Fruit fly (Drosophila melanogaster): ENCODE measurements around the gene Asator.

dm6 chr4:443592-444257, 45.1 kb downstream of the Asator start, which contains the start of gene lgs:
- no peak for TF ChIP-seq CG6808 (GFP tag; optimal IDR thresholded peaks at IDR 0.05)
- TF ChIP-seq cyc (GFP tag; optimal IDR thresholded peaks at IDR 0.05): peak; percentile 23
- no peak for TF ChIP-seq fkh (GFP tag; optimal IDR thresholded peaks at IDR 0.05)
- TF ChIP-seq Sox15 (GFP tag; optimal IDR thresholded peaks at IDR 0.05): no peak
- no peak for TF ChIP-seq CG11902 (GFP tag; optimal IDR thresholded peaks at IDR 0.05)
- TF ChIP-seq Sox14 (GFP tag; optimal IDR thresholded peaks at IDR 0.05): peak; percentile 42
- TF ChIP-seq Blimp-1 (GFP tag; optimal IDR thresholded peaks at IDR 0.05): no peak
- no peak for TF ChIP-seq net (GFP tag; optimal IDR thresholded peaks at IDR 0.05)
- peak; percentile 53 for TF ChIP-seq esn (GFP tag; optimal IDR thresholded peaks at IDR 0.05)
- TF ChIP-seq CG8632 (GFP tag; optimal IDR thresholded peaks at IDR 0.05): no peak
- TF ChIP-seq Hr38 (GFP tag; optimal IDR thresholded peaks at IDR 0.05): no peak
- TF ChIP-seq Ets21C (GFP tag; optimal IDR thresholded peaks at IDR 0.05): peak; percentile 21
- peak; percentile 21 for TF ChIP-seq OdsH (GFP tag; optimal IDR thresholded peaks at IDR 0.05)
- TF ChIP-seq CG3919 (GFP tag; optimal IDR thresholded peaks at IDR 0.05): no peak
